Fruit fly (Drosophila melanogaster) whole organism: ENCODE measurements around the gene dpr19.

Experiments used
- Dll ChIP-seq: fragments of >200 bp; optimal IDR thresholded peaks from 2 replicates; lab custom pipeline; 2017
- EcR ChIP-seq, 2 experiments: fragments of >200 bp; optimal IDR thresholded peaks; 2 replicates each; lab custom pipeline; 2017; ENCODE audit warnings: missing biosample characterization in 2 of 2, missing genetic modification characterization in 2 of 2, missing genetic modification reagents in 2 of 2
- psq ChIP-seq: fragments of >200 bp; optimal IDR thresholded peaks from 2 replicates; lab custom pipeline; 2017
- usp ChIP-seq: fragments of >200 bp; optimal IDR thresholded peaks from 2 replicates; lab custom pipeline; 2017; ENCODE audit warnings: missing biosample characterization, missing genetic modification characterization, mixed read lengths

- no peak for TF ChIP-seq psq (lab: Kevin White, UChicago)
- no peak for TF ChIP-seq Dll
- no peak for TF ChIP-seq EcR (GFP tag; optimal IDR thresholded peaks at IDR 0.05; lab: Kevin White, UChicago)
- no peak for TF ChIP-seq usp
These were observed 20.5 kb downstream of the dpr19 start, which contains the start of gene Cnot4 for dm6 chr2L:10396488-10396824.
